Fruit fly (Drosophila melanogaster): ENCODE measurements around the gene per.

per gene

DNA sequence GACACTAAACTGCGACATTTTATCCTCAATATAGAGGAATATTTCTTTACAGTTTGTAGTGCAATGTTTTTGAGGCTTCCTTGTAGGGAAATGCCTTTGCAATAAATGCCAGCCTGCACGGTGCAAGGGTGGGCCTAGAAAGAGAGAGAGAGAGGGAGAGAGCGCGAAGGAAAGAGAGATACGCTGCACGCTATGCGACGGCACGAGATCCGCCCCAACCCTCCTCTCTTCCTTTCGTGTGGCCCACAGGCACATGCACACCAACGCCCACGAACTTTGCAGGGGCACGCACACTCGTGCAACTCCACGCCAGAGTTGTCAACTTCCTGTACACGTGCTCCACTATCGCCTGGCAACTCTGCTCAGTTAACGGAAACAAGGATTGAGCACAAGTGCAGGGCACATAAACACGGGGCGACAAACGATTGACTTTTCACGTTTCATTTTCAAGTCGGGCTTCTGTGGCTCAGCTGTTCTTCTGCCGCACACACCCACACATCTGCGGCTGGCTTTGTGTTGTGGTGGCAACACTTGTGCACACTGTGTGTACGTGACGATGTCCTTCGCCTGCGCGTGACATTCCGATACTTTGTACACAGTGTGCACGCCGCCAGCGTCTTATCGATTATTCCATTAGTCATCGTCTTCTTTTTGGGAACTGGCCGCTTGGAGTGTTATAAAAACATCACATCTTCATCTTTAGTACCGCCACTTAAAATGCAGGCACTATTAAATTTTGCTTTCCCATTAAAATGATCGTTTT lies 49.2 kb upstream of the per start (continued):
- TF ChIP-seq crp (GFP tag; optimal IDR thresholded peaks at IDR 0.05) (peak in 1 of 2 experiments; percentile 12), otp (GFP tag; IDR thresholded peaks at IDR 0.05) (0 out of 3 replicates have a peak, but pooled peaks have one; percentile 10), tup (GFP tag; optimal IDR thresholded peaks at IDR 0.05) (no peak), sens (GFP tag) (peak; percentile 15), Ets65A (GFP tag) (peak; percentile 24), lov (optimal IDR thresholded peaks at IDR 0.05) (no peak), lov (GFP tag; IDR thresholded peaks at IDR 0.05) (no peak), BEAF-32 (GFP tag; optimal IDR thresholded peaks at IDR 0.05) (peak; percentile 61), dysf (GFP tag; IDR thresholded peaks at IDR 0.05) (peak; percentile 30; the same call in 1 of the 3 replicates), chinmo (GFP tag; IDR thresholded peaks at IDR 0.05; ENCODE audit: partially characterized antibody) (0 out of 4 replicates have a peak, but pooled peaks have one; percentile 22), ap (GFP tag; IDR thresholded peaks at IDR 0.05) (no peak), CG6813 (GFP tag; optimal IDR thresholded peaks at IDR 0.05) (no peak), Dref (GFP tag; IDR thresholded peaks at IDR 0.05) (peak; percentile 44), Nf-YA (GFP tag; IDR thresholded peaks at IDR 0.05) (no peak), btn (GFP tag; optimal IDR thresholded peaks at IDR 0.05) (no peak), ewg (GFP tag; optimal IDR thresholded peaks at IDR 0.05) (peak; percentile 79), gsb (GFP tag; IDR thresholded peaks at IDR 0.05) (no peak), CG12104 (GFP tag; optimal IDR thresholded peaks at IDR 0.05) (no peak), Scr (GFP tag; IDR thresholded peaks at IDR 0.05; ENCODE audit: partially characterized antibody) (0 out of 2 replicates have a peak, but pooled peaks have one; percentile 31), CG3995 (GFP tag; optimal IDR thresholded peaks at IDR 0.05) (no peak), CG12236 (GFP tag; optimal IDR thresholded peaks at IDR 0.05) (no peak), cg (GFP tag; optimal IDR thresholded peaks at IDR 0.05) (peak; percentile 51), amos (GFP tag; IDR thresholded peaks at IDR 0.05; ENCODE audit: partially characterized antibody) (peak; percentile 57), CG6791 (GFP tag; IDR thresholded peaks at IDR 0.05; ENCODE audit: partially characterized antibody) (0 out of 3 replicates have a peak, but pooled peaks have one; percentile 46), CG17802 (tag; optimal IDR thresholded peaks at IDR 0.05) (no peak), CG13287 (GFP tag; IDR thresholded peaks at IDR 0.05; ENCODE audit: partially characterized antibody) (peak; percentile 28; the same call in 1 of the 2 replicates), sob (GFP tag; IDR thresholded peaks at IDR 0.05) (0 out of 2 replicates have a peak, but pooled peaks have one; percentile 10), Vsx1 (GFP tag; optimal IDR thresholded peaks at IDR 0.05) (no peak), CG18619 (GFP tag; optimal IDR thresholded peaks at IDR 0.05) (no peak), CG14710 (tag; optimal IDR thresholded peaks at IDR 0.05) (peak; percentile 20), pzg (GFP tag; optimal IDR thresholded peaks at IDR 0.05) (peak; percentile 19), HLH4C (GFP tag; IDR thresholded peaks at IDR 0.05; ENCODE audit: partially characterized antibody) (no peak), NK7.1 (GFP tag; optimal IDR thresholded peaks at IDR 0.05) (no peak), Fer2 (tag; optimal IDR thresholded peaks at IDR 0.05) (no peak), crol (GFP tag; IDR thresholded peaks at IDR 0.05) (peak; percentile 69), dpn (GFP tag; optimal IDR thresholded peaks at IDR 0.05) (no peak), nerfin-1 (tag; optimal IDR thresholded peaks at IDR 0.05) (peak; percentile 51), dm (GFP tag; optimal IDR thresholded peaks at IDR 0.05) (peak; percentile 13), Hr51 (GFP tag; optimal IDR thresholded peaks at IDR 0.05) (peak in 1 of 2 experiments; percentile 6), Ravus (GFP tag; IDR thresholded peaks at IDR 0.05) (no peak), ssp (GFP tag; IDR thresholded peaks at IDR 0.05) (no peak), Fer1 (GFP tag; optimal IDR thresholded peaks at IDR 0.05) (peak; percentile 7), Ptx1 (GFP tag; IDR thresholded peaks at IDR 0.05) (0 out of 2 replicates have a peak, but pooled peaks have one; percentile 10), vvl (GFP tag; IDR thresholded peaks at IDR 0.05) (no peak), chn (GFP tag; optimal IDR thresholded peaks at IDR 0.05) (peak; percentile 1)

Data from whole organism, embryonic.